Worm (Caenorhabditis elegans) whole organism, young adult: ENCODE measurements around the gene ttr-47.

Source experiments
- C17E4.6 ChIP-seq: fragments of 200-800 bp; sonication (Bioruptor generic); IDR thresholded peaks from 2 replicates; pipeline ENCODE4 v1.3.6; 2022; ENCODE audit warnings: missing genetic modification reagents, missing genetic modification characterization, missing compliant biosample characterization
- K12H6.12 ChIP-seq: fragments of 200-800 bp; sonication (Bioruptor generic); optimal IDR thresholded peaks from 2 replicates; lab custom pipeline; 2018; ENCODE audit warnings: mild to moderate bottlenecking, missing genetic modification characterization, missing compliant biosample characterization
- Y95B8A.8 ChIP-seq: fragments of 200-800 bp; sonication (Bioruptor generic); IDR thresholded peaks from 2 replicates; pipeline ENCODE4 v1.3.6; 2022; ENCODE audit warnings: missing genetic modification reagents, missing genetic modification characterization, missing compliant biosample characterization
- ama-1 ChIP-seq, 3 experiments: fragments of 150-350 bp in 1 of 3; sonication (generic microtip) in 2 of 3; optimal IDR thresholded peaks; 2 replicates each; lab custom pipeline; 2014 to 2018; ENCODE audit warnings: missing biosample characterization in 2 of 3, missing genetic modification characterization in 2 of 3, missing genetic modification reagents in 2 of 3
- lag-1 ChIP-seq: fragments of 200-800 bp; sonication (Bioruptor generic); IDR thresholded peaks from 2 replicates; pipeline ENCODE4 v1.3.6; 2022; ENCODE audit warnings: missing genetic modification reagents, missing genetic modification characterization, missing compliant biosample characterization
- lsy-27 ChIP-seq: sonication (generic microtip); optimal IDR thresholded peaks from 2 replicates; lab custom pipeline; 2017; ENCODE audit warnings: missing genetic modification characterization, mild to moderate bottlenecking, missing compliant biosample characterization, antibody characterized with exemption, missing genotype, borderline replicate concordance; ENCODE audit not compliant: insufficient read depth
- madf-8 ChIP-seq: fragments of 200-800 bp; sonication (Bioruptor generic); conservative IDR thresholded peaks from 2 replicates; pipeline ENCODE4 v1.3.6; 2022; ENCODE audit warnings: missing genetic modification reagents, missing genetic modification characterization, missing compliant biosample characterization
- nfya-1 ChIP-seq: sonication (generic microtip); optimal IDR thresholded peaks from 2 replicates; lab custom pipeline; 2017; ENCODE audit warnings: antibody characterized with exemption, missing compliant biosample characterization, missing genetic modification characterization, borderline replicate concordance; ENCODE audit not compliant: insufficient read depth
- nhr-80 ChIP-seq: sonication (generic microtip); optimal IDR thresholded peaks from 2 replicates; lab custom pipeline; 2016; ENCODE audit warnings: missing genetic modification characterization, missing compliant biosample characterization
- snpc-4 ChIP-seq, 5 experiments: fragments of 150-350 bp in 1 of 5; sonication (generic microtip) in 4 of 5; optimal IDR thresholded peaks; 2 replicates each; lab custom pipeline; 2014 to 2018; ENCODE audit warnings: missing genetic modification characterization in 5 of 5, missing biosample characterization in 3 of 5, antibody characterized with exemption in 2 of 5, mild to moderate bottlenecking in 2 of 5, missing compliant biosample characterization in 2 of 5, missing genotype in 2 of 5, moderate library complexity in 2 of 5, missing genetic modification reagents in 1 of 5
- ztf-25 ChIP-seq: fragments of 200-800 bp; sonication (Bioruptor generic); IDR thresholded peaks from 2 replicates; pipeline ENCODE4 v1.3.6; 2022; ENCODE audit warnings: missing genetic modification reagents, missing genetic modification characterization, missing compliant biosample characterization

ce11 chrV:8928967-8929366 lies 6.1 kb downstream of the ttr-47 start, which contains the start of gene H14N18.4:
- TF ChIP-seq C17E4.6 (GFP tag; lab: Robert Waterston, UW) (no peak), ztf-25 (GFP tag; lab: Robert Waterston, UW) (no peak), lsy-27 (tag; lab: Kevin White, UChicago) (no peak), nhr-80 (tag; lab: Kevin White, UChicago) (no peak), K12H6.12 (tag; lab: Kevin White, UChicago) (no peak), snpc-4 (GFP tag; optimal IDR thresholded peaks at IDR 0.05; lab: Kevin White, UChicago) (no peak), snpc-4 (tag; optimal IDR thresholded peaks at IDR 0.05; lab: Kevin White, UChicago) (no peak), madf-8 (GFP tag; lab: Robert Waterston, UW) (no peak), ama-1 (optimal IDR thresholded peaks at IDR 0.05; lab: Kevin White, UChicago) (no peak), ama-1 (GFP tag; optimal IDR thresholded peaks at IDR 0.05; lab: Kevin White, UChicago) (no peak), Y95B8A.8 (no peak), lag-1 (GFP tag; lab: Robert Waterston, UW) (no peak), nfya-1 (no peak)
